Worm (Caenorhabditis elegans) whole organism, late embryonic: ENCODE results near the gene C14E2.6.

ENCODE experiments used
- C08G9.2 ChIP-seq: sonication (generic microtip); optimal IDR thresholded peaks from 2 replicates; lab custom pipeline; 2016; ENCODE audit warnings: mild to moderate bottlenecking, missing genetic modification characterization, moderate library complexity, missing compliant biosample characterization
- F13H6.1 ChIP-seq: sonication (generic microtip); optimal IDR thresholded peaks from 2 replicates; lab custom pipeline; 2016; ENCODE audit warnings: missing genetic modification characterization, missing compliant biosample characterization
- K09A11.1 ChIP-seq: sonication (generic microtip); optimal IDR thresholded peaks from 2 replicates; lab custom pipeline; 2017; ENCODE audit warnings: antibody characterized with exemption, mild to moderate bottlenecking, missing genetic modification characterization, missing compliant biosample characterization; ENCODE audit not compliant: insufficient read depth
- T23F11.4 ChIP-seq: fragments of 200-800 bp; sonication (Bioruptor generic); optimal IDR thresholded peaks from 2 replicates; lab custom pipeline; 2018; ENCODE audit warnings: mild to moderate bottlenecking, missing genetic modification characterization, missing compliant biosample characterization
- Y22D7AL.16 ChIP-seq: sonication (generic microtip); optimal IDR thresholded peaks from 2 replicates; lab custom pipeline; 2016; ENCODE audit warnings: missing genetic modification characterization, missing compliant biosample characterization
- ahr-1 ChIP-seq: sonication (generic microtip); optimal IDR thresholded peaks from 2 replicates; lab custom pipeline; 2016; ENCODE audit warnings: missing genetic modification characterization, missing compliant biosample characterization
- ama-1 ChIP-seq: fragments of 150-350 bp; optimal IDR thresholded peaks from 2 replicates; lab custom pipeline; 2014
- ceh-18 ChIP-seq: sonication (generic microtip); optimal IDR thresholded peaks from 2 replicates; lab custom pipeline; 2016; ENCODE audit warnings: missing genetic modification characterization, missing compliant biosample characterization
- ceh-19 ChIP-seq: fragments of 200-800 bp; sonication (Bioruptor generic); optimal IDR thresholded peaks from 2 replicates; lab custom pipeline; 2018; ENCODE audit warnings: mild to moderate bottlenecking, missing genetic modification characterization, missing compliant biosample characterization
- ceh-2 ChIP-seq: sonication (generic microtip); optimal IDR thresholded peaks from 2 replicates; lab custom pipeline; 2016; ENCODE audit warnings: missing genotype, missing genetic modification characterization, missing compliant biosample characterization
- ceh-22 ChIP-seq: sonication (generic microtip); optimal IDR thresholded peaks from 2 replicates; lab custom pipeline; 2017; ENCODE audit warnings: missing biosample characterization, missing genetic modification characterization
- ceh-24 ChIP-seq: sonication (generic microtip); optimal IDR thresholded peaks from 2 replicates; lab custom pipeline; 2016; ENCODE audit warnings: mild to moderate bottlenecking, missing genetic modification characterization, missing compliant biosample characterization
- ceh-30 ChIP-seq: fragments of 150-350 bp; optimal IDR thresholded peaks from 2 replicates; lab custom pipeline; 2014; ENCODE audit warnings: missing biosample characterization, missing genetic modification characterization
- ceh-45 ChIP-seq: fragments of 200-800 bp; sonication (Bioruptor generic); IDR thresholded peaks from 2 replicates; pipeline ENCODE4 v1.3.6; 2022; ENCODE audit warnings: missing genetic modification reagents, missing genetic modification characterization, missing compliant biosample characterization
- ceh-48 ChIP-seq: sonication (generic microtip); optimal IDR thresholded peaks from 2 replicates; lab custom pipeline; 2016; ENCODE audit warnings: missing genetic modification characterization, inconsistent platforms, missing compliant biosample characterization
- ceh-6 ChIP-seq: fragments of 200-800 bp; sonication (Bioruptor generic); optimal IDR thresholded peaks from 2 replicates; lab custom pipeline; 2018; ENCODE audit warnings: mild to moderate bottlenecking, missing genetic modification characterization, missing compliant biosample characterization
- ceh-9 ChIP-seq: sonication (generic microtip); optimal IDR thresholded peaks from 2 replicates; lab custom pipeline; 2016; ENCODE audit warnings: mild to moderate bottlenecking, missing genetic modification characterization, inconsistent platforms, missing compliant biosample characterization
- che-1 ChIP-seq: sonication (generic microtip); optimal IDR thresholded peaks from 2 replicates; lab custom pipeline; 2016; ENCODE audit warnings: mild to moderate bottlenecking, missing genetic modification characterization, missing compliant biosample characterization
- dmd-4 ChIP-seq: sonication (generic microtip); optimal IDR thresholded peaks from 2 replicates; lab custom pipeline; 2016; ENCODE audit warnings: borderline replicate concordance, missing genetic modification characterization, missing compliant biosample characterization
- elt-2 ChIP-seq: sonication (generic microtip); optimal IDR thresholded peaks from 2 replicates; lab custom pipeline; 2016; ENCODE audit warnings: missing genetic modification reagents, missing genetic modification characterization, missing compliant biosample characterization
- ets-4 ChIP-seq: sonication (generic microtip); optimal IDR thresholded peaks from 2 replicates; lab custom pipeline; 2016; ENCODE audit warnings: missing genetic modification characterization, missing compliant biosample characterization
- eyg-1 ChIP-seq: sonication (generic microtip); optimal IDR thresholded peaks from 2 replicates; lab custom pipeline; 2016; ENCODE audit warnings: missing genotype, missing genetic modification characterization, missing compliant biosample characterization
- fkh-10 ChIP-seq: fragments of 150-350 bp; optimal IDR thresholded peaks from 2 replicates; lab custom pipeline; 2014; ENCODE audit warnings: missing biosample characterization, missing genetic modification reagents, missing genetic modification characterization
- fkh-6 ChIP-seq: sonication (generic microtip); optimal IDR thresholded peaks from 2 replicates; lab custom pipeline; 2016; ENCODE audit warnings: missing genetic modification characterization, missing compliant biosample characterization
- hlh-13 ChIP-seq: fragments of 200-800 bp; sonication (Bioruptor generic); optimal IDR thresholded peaks from 2 replicates; lab custom pipeline; 2018; ENCODE audit warnings: mild to moderate bottlenecking, missing genetic modification characterization, missing compliant biosample characterization
- hlh-15 ChIP-seq: sonication (generic microtip); optimal IDR thresholded peaks from 2 replicates; lab custom pipeline; 2016; ENCODE audit warnings: missing genetic modification characterization, missing compliant biosample characterization
- hlh-6 ChIP-seq: sonication (generic microtip); optimal IDR thresholded peaks from 2 replicates; lab custom pipeline; 2016; ENCODE audit warnings: missing genotype, missing genetic modification characterization, missing compliant biosample characterization
- hlh-8 ChIP-seq: sonication (generic microtip); optimal IDR thresholded peaks from 2 replicates; lab custom pipeline; 2016; ENCODE audit warnings: missing genotype, missing genetic modification characterization, missing compliant biosample characterization
- lim-6 ChIP-seq: sonication (generic microtip); optimal IDR thresholded peaks from 2 replicates; lab custom pipeline; 2016; ENCODE audit warnings: missing genetic modification characterization, missing compliant biosample characterization
- lin-11 ChIP-seq: fragments of 200-800 bp; sonication (Bioruptor generic); optimal IDR thresholded peaks from 2 replicates; lab custom pipeline; 2018; ENCODE audit warnings: mild to moderate bottlenecking, missing genetic modification characterization, missing compliant biosample characterization
- madf-2 ChIP-seq: sonication (generic microtip); optimal IDR thresholded peaks from 2 replicates; lab custom pipeline; 2017; ENCODE audit warnings: missing genetic modification characterization, missing compliant biosample characterization
- nhr-11 ChIP-seq: fragments of 150-350 bp; optimal IDR thresholded peaks from 2 replicates; lab custom pipeline; 2014; ENCODE audit warnings: missing biosample characterization, missing genetic modification characterization
- nhr-232 ChIP-seq: sonication (generic microtip); optimal IDR thresholded peaks from 2 replicates; lab custom pipeline; 2016; ENCODE audit warnings: missing genetic modification characterization, missing compliant biosample characterization
- npax-4 ChIP-seq: sonication (generic microtip); optimal IDR thresholded peaks from 2 replicates; lab custom pipeline; 2016; ENCODE audit warnings: missing genetic modification characterization, missing compliant biosample characterization
- odd-2 ChIP-seq: sonication (generic microtip); optimal IDR thresholded peaks from 2 replicates; lab custom pipeline; 2017; ENCODE audit warnings: antibody characterized with exemption, mild to moderate bottlenecking, missing genetic modification characterization, missing compliant biosample characterization
- pat-9 ChIP-seq: fragments of 200-800 bp; sonication (Bioruptor generic); optimal IDR thresholded peaks from 2 replicates; lab custom pipeline; 2018; ENCODE audit warnings: mild to moderate bottlenecking, missing genetic modification characterization, moderate library complexity, missing compliant biosample characterization
- pax-1 ChIP-seq: fragments of 150-350 bp; optimal IDR thresholded peaks from 2 replicates; lab custom pipeline; 2014; ENCODE audit warnings: missing biosample characterization, missing genetic modification characterization
- pha-2 ChIP-seq: sonication (generic microtip); optimal IDR thresholded peaks from 2 replicates; lab custom pipeline; 2017; ENCODE audit warnings: mild to moderate bottlenecking, missing genetic modification characterization, missing compliant biosample characterization
- pha-4 ChIP-seq: fragments of 150-350 bp; optimal IDR thresholded peaks from 2 replicates; lab custom pipeline; 2018; ENCODE audit warnings: missing biosample characterization, missing genetic modification reagents, missing genetic modification characterization
- pqm-1 ChIP-seq: sonication (generic microtip); optimal IDR thresholded peaks from 2 replicates; lab custom pipeline; 2016; ENCODE audit warnings: missing genetic modification characterization, missing compliant biosample characterization
- rnt-1 ChIP-seq: sonication (generic microtip); optimal IDR thresholded peaks from 2 replicates; lab custom pipeline; 2016; ENCODE audit warnings: missing genetic modification characterization, missing compliant biosample characterization
- sdc-2 ChIP-seq: sonication (generic microtip); optimal IDR thresholded peaks from 2 replicates; lab custom pipeline; 2016; ENCODE audit warnings: missing genotype, missing genetic modification characterization, missing compliant biosample characterization
- tbx-7 ChIP-seq: sonication (generic microtip); optimal IDR thresholded peaks from 2 replicates; lab custom pipeline; 2016; ENCODE audit warnings: missing genotype, missing genetic modification characterization, missing compliant biosample characterization
- unc-3 ChIP-seq, 2 experiments: fragments of 200-800 bp in 1 of 2; sonication (Bioruptor generic) in 1 of 2; sonication (generic microtip) in 1 of 2; conservative IDR thresholded peaks in 1 of 2; optimal IDR thresholded peaks in 1 of 2; 2 replicates each; pipeline versions ENCODE4 v1.3.6 to Lab custom; 2016 to 2022; ENCODE audit warnings: missing compliant biosample characterization in 2 of 2, missing genetic modification characterization in 2 of 2, missing genetic modification reagents in 1 of 2
- unc-42 ChIP-seq: sonication (generic microtip); optimal IDR thresholded peaks from 2 replicates; lab custom pipeline; 2016; ENCODE audit warnings: missing genotype, missing genetic modification characterization, missing compliant biosample characterization
- unc-55 ChIP-seq: sonication (generic microtip); optimal IDR thresholded peaks from 2 replicates; lab custom pipeline; 2017; ENCODE audit warnings: missing biosample characterization, missing genetic modification reagents, missing genetic modification characterization
- zip-5 ChIP-seq: sonication (generic microtip); optimal IDR thresholded peaks from 2 replicates; lab custom pipeline; 2016; ENCODE audit warnings: missing genetic modification characterization, missing compliant biosample characterization
- ztf-16 ChIP-seq: sonication (generic microtip); optimal IDR thresholded peaks from 2 replicates; lab custom pipeline; 2017; ENCODE audit warnings: missing genetic modification characterization, missing compliant biosample characterization

The C14E2.6 gene

ce11 chrX:1858616-1859015 lies 28.8 kb upstream of the C14E2.6 start (continued):
- TF ChIP-seq ceh-2 (tag; lab: Kevin White, UChicago) (peak; percentile 64), lin-11 (tag; lab: Kevin White, UChicago) (peak; percentile 62), odd-2 (no peak), pha-2 (tag; lab: Kevin White, UChicago) (peak; percentile 60), nhr-232 (peak; percentile 68), che-1 (peak; percentile 75), zip-5 (tag; lab: Kevin White, UChicago) (peak; percentile 35), tbx-7 (tag; lab: Kevin White, UChicago) (peak; percentile 37), rnt-1 (tag; lab: Kevin White, UChicago) (peak; percentile 85), elt-2 (tag; lab: Kevin White, UChicago) (peak; percentile 85), hlh-8 (peak; percentile 51), C08G9.2 (peak; percentile 75), unc-42 (tag; lab: Kevin White, UChicago) (peak; percentile 5), madf-2 (tag; lab: Kevin White, UChicago) (peak; percentile 74), ztf-16 (peak; percentile 69), ceh-19 (GFP tag; lab: Kevin White, UChicago) (peak; percentile 67), eyg-1 (tag; lab: Kevin White, UChicago) (peak; percentile 72), nhr-11 (tag; lab: Kevin White, UChicago) (no peak), ceh-18 (tag; lab: Kevin White, UChicago) (peak; percentile 81), K09A11.1 (peak; percentile 45), lim-6 (tag; lab: Kevin White, UChicago) (peak; percentile 14), F13H6.1 (peak; percentile 56), fkh-10 (no peak), npax-4 (tag; lab: Kevin White, UChicago) (peak; percentile 30), fkh-6 (tag; lab: Kevin White, UChicago) (peak; percentile 82), Y22D7AL.16 (tag; lab: Kevin White, UChicago) (no peak), ceh-30 (tag; lab: Kevin White, UChicago) (no peak), unc-55 (no peak), ceh-45 (peak; percentile 64; the same call in 1 of the 2 replicates), ama-1 (lab: Kevin White, UChicago) (no peak), ets-4 (tag; lab: Kevin White, UChicago) (no peak), sdc-2 (peak; percentile 97), ahr-1 (tag; lab: Kevin White, UChicago) (peak; percentile 42), hlh-6 (tag; lab: Kevin White, UChicago) (peak; percentile 88), hlh-13 (peak; percentile 65), T23F11.4 (GFP tag; lab: Kevin White, UChicago) (peak; percentile 49), hlh-15 (peak; percentile 74), ceh-22 (tag; lab: Kevin White, UChicago) (no peak), dmd-4 (tag; lab: Kevin White, UChicago) (no peak), ceh-48 (peak; percentile 49), pha-4 (tag; lab: Kevin White, UChicago) (no peak), unc-3 (GFP tag; conservative IDR thresholded peaks at IDR 0.05; lab: Robert Waterston, UW) (peak; percentile 64; the same call in 1 of the 2 replicates), unc-3 (tag; optimal IDR thresholded peaks at IDR 0.05; lab: Kevin White, UChicago) (peak; percentile 60), ceh-6 (GFP tag; lab: Kevin White, UChicago) (peak; percentile 74), pax-1 (no peak), pat-9 (tag; lab: Kevin White, UChicago) (peak; percentile 72), pqm-1 (tag; lab: Kevin White, UChicago) (no peak), ceh-24 (tag; lab: Kevin White, UChicago) (peak; percentile 6), ceh-9 (tag; lab: Kevin White, UChicago) (no peak)
